Worm (Caenorhabditis elegans) whole organism, mixed stage, embryonic: ENCODE measurements around the gene dpf-6.

ENCODE experiments used
- blmp-1 ChIP-seq: fragments of 150-350 bp; optimal IDR thresholded peaks from 2 replicates; lab custom pipeline; 2014; ENCODE audit warnings: missing biosample characterization, missing genetic modification characterization
- mab-5 ChIP-seq: fragments of 150-350 bp; optimal IDR thresholded peaks from 2 replicates; lab custom pipeline; 2014; ENCODE audit warnings: missing biosample characterization, missing genetic modification characterization
- nhr-237 ChIP-seq: fragments of 150-350 bp; optimal IDR thresholded peaks from 2 replicates; lab custom pipeline; 2014; ENCODE audit warnings: missing biosample characterization, missing genetic modification characterization
- nhr-28 ChIP-seq: fragments of 150-350 bp; optimal IDR thresholded peaks from 2 replicates; lab custom pipeline; 2014; ENCODE audit warnings: missing biosample characterization, missing genetic modification characterization
- snpc-4 ChIP-seq: fragments of 150-350 bp; optimal IDR thresholded peaks from 2 replicates; lab custom pipeline; 2014; ENCODE audit warnings: missing biosample characterization, missing genetic modification characterization
- unc-62 ChIP-seq: fragments of 150-350 bp; optimal IDR thresholded peaks from 2 replicates; lab custom pipeline; 2014; ENCODE audit warnings: missing biosample characterization, missing genetic modification reagents, missing genetic modification characterization
- ztf-11 ChIP-seq: fragments of 150-350 bp; optimal IDR thresholded peaks from 2 replicates; lab custom pipeline; 2014; ENCODE audit warnings: missing biosample characterization, missing genetic modification characterization

- TF ChIP-seq unc-62 (GFP tag; lab: Kevin White, UChicago) (no peak), ztf-11 (tag; lab: Kevin White, UChicago) (no peak), mab-5 (tag; lab: Kevin White, UChicago) (no peak), nhr-237 (tag; lab: Kevin White, UChicago) (no peak), nhr-28 (tag; lab: Kevin White, UChicago) (no peak), snpc-4 (tag; lab: Kevin White, UChicago) (no peak), blmp-1 (tag; lab: Kevin White, UChicago) (no peak)
Observed at ce11 chrIII:7996353-7996752, 41.7 kb upstream of the dpf-6 start, which contains the start of gene npr-17.
